Fruit fly (Drosophila melanogaster): Measurements from ENCODE around the gene CG6885.

Gene CG6885

DNA sequence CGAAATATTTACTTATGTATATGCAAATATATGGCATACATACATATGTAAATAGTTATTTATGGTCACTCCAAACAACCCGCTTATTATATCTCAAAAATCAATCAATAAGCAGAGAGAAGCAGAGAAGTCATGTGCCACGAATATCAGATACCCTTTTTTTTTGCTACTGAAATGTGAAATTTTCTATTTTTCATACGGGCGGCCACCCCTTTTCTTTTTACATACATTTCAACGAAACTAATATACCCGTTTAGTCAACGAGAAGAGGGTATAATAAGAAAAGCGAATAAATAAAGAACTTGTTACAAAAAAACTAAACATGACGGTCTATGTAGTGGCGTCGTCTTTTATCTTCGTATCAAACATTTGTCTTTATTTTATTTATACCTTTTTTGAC is 40.3 kb downstream of the CG6885 start (continued):
- TF ChIP-seq CG12219 (GFP tag; optimal IDR thresholded peaks at IDR 0.05) (peak; percentile 49), CG15601 (tag; optimal IDR thresholded peaks at IDR 0.05) (no peak), hth (optimal IDR thresholded peaks at IDR 0.05) (no peak), CG34224 (GFP tag; IDR thresholded peaks at IDR 0.05; ENCODE audit: partially characterized antibody) (no peak), CG12104 (GFP tag; optimal IDR thresholded peaks at IDR 0.05) (peak; percentile 15), CG14441 (GFP tag; IDR thresholded peaks at IDR 0.05) (peak; percentile 90), CG42726 (GFP tag; IDR thresholded peaks at IDR 0.05; ENCODE audit: partially characterized antibody) (no peak), CG10462 (GFP tag; optimal IDR thresholded peaks at IDR 0.05) (peak; percentile 33), Spps (tag; optimal IDR thresholded peaks at IDR 0.05) (no peak), Sox100B (GFP tag; optimal IDR thresholded peaks at IDR 0.05) (peak; percentile 37), CG17186 (GFP tag; optimal IDR thresholded peaks at IDR 0.05) (no peak), fd102C (GFP tag; optimal IDR thresholded peaks at IDR 0.05) (no peak), Hmx (GFP tag; optimal IDR thresholded peaks at IDR 0.05) (no peak), Atf-2 (GFP tag; optimal IDR thresholded peaks at IDR 0.05) (no peak), tio (GFP tag; optimal IDR thresholded peaks at IDR 0.05) (no peak), CG7271 (tag; optimal IDR thresholded peaks at IDR 0.05) (no peak), Doc2 (GFP tag; IDR thresholded peaks at IDR 0.05) (0 out of 2 replicates have a peak, but pooled peaks have one; percentile 4), ci (GFP tag; IDR thresholded peaks at IDR 0.05) (peak; percentile 84), CG10431 (GFP tag; optimal IDR thresholded peaks at IDR 0.05) (no peak), Sin3A (optimal IDR thresholded peaks at IDR 0.05) (no peak), CG17568 (GFP tag; optimal IDR thresholded peaks at IDR 0.05) (peak; percentile 61), Opbp (GFP tag; IDR thresholded peaks at IDR 0.05; ENCODE audit: partially characterized antibody) (no peak), hkb (optimal IDR thresholded peaks at IDR 0.05) (no peak), hkb (GFP tag; IDR thresholded peaks at IDR 0.05) (peak; percentile 85), CG1529 (GFP tag; optimal IDR thresholded peaks at IDR 0.05) (no peak), CG18476 (GFP tag; optimal IDR thresholded peaks at IDR 0.05) (peak; percentile 10), CG8359 (GFP tag; optimal IDR thresholded peaks at IDR 0.05; ENCODE audit: borderline replicate concordance) (no peak), CG13123 (GFP tag; optimal IDR thresholded peaks at IDR 0.05) (no peak), CG13894 (tag; optimal IDR thresholded peaks at IDR 0.05) (no peak), CG2129 (GFP tag; IDR thresholded peaks at IDR 0.05; ENCODE audit: partially characterized antibody) (no peak), inv (GFP tag; IDR thresholded peaks at IDR 0.05; ENCODE audit: partially characterized antibody) (no peak), CG8944 (GFP tag; optimal IDR thresholded peaks at IDR 0.05) (peak; percentile 34), CG17385 (GFP tag; optimal IDR thresholded peaks at IDR 0.05) (peak; percentile 49), CG15011 (GFP tag; optimal IDR thresholded peaks at IDR 0.05) (no peak), NK7.1 (GFP tag; optimal IDR thresholded peaks at IDR 0.05) (no peak), Atf6 (GFP tag; IDR thresholded peaks at IDR 0.05) (peak; percentile 67; the same call in 1 of the 2 replicates), nerfin-1 (tag; optimal IDR thresholded peaks at IDR 0.05) (no peak), Oaz (GFP tag; IDR thresholded peaks at IDR 0.05) (peak; percentile 56; the same call in 1 of the 2 replicates), hb (GFP tag; IDR thresholded peaks at IDR 0.05; ENCODE audit: partially characterized antibody) (no peak; the same call in 2 of the 3 replicates), MTF-1 (GFP tag; optimal IDR thresholded peaks at IDR 0.05; ENCODE audit: borderline replicate concordance) (no peak), CG18764 (GFP tag; optimal IDR thresholded peaks at IDR 0.05) (peak; percentile 4), CG9932 (GFP tag; IDR thresholded peaks at IDR 0.05) (no peak), CG2678 (tag; optimal IDR thresholded peaks at IDR 0.05) (peak; percentile 38), Xbp1 (GFP tag; optimal IDR thresholded peaks at IDR 0.05) (peak; percentile 65), CG11085 (GFP tag; IDR thresholded peaks at IDR 0.05) (no peak), MESR4 (GFP tag; optimal IDR thresholded peaks at IDR 0.05) (no peak), Abd-B (GFP tag; optimal IDR thresholded peaks at IDR 0.05) (peak; percentile 46), D19B (GFP tag; optimal IDR thresholded peaks at IDR 0.05) (peak; percentile 57), fru (optimal IDR thresholded peaks at IDR 0.05) (no peak), CG13624 (GFP tag; optimal IDR thresholded peaks at IDR 0.05) (peak; percentile 52), pfk (GFP tag; optimal IDR thresholded peaks at IDR 0.05) (no peak)

All from whole organism, embryonic.